Worm (Caenorhabditis elegans): Measurements from ENCODE around the gene DH11.5.

ce11 chrII:7945168-7945567 is 31.2 kb upstream of the DH11.5 start, which contains the start of gene dbt-1:
- TF ChIP-seq elt-3 (tag; optimal IDR thresholded peaks at IDR 0.05) = no peak
- TF ChIP-seq unc-62 (GFP tag; optimal IDR thresholded peaks at IDR 0.05) = peak; percentile 3
- peak; percentile 45 for TF ChIP-seq lin-13 (tag; optimal IDR thresholded peaks at IDR 0.05)
- no peak for TF ChIP-seq zip-8 (tag; optimal IDR thresholded peaks at IDR 0.05)
- TF ChIP-seq cnd-1 (tag; optimal IDR thresholded peaks at IDR 0.05) = no peak
- no peak for TF ChIP-seq sem-2 (GFP tag; optimal IDR thresholded peaks at IDR 0.05)
